ENCODE assay signal across 1 fruit fly cellular context in genomic region chr3R:26072477-26072876, dm6.
A peak's percentile ranks its signal among the peaks of the same experiment; 100 is the strongest.
TF ChIP-seq lines count a peak whose summit lies in the region.

No protein-coding gene starts in this region.

TF ChIP-seq in whole organism, embryonic, 481 proteins besides CTCF, POLR2A, EP300 and RAD21 (continued from another document and continues in another):
- no peak for TF ChIP-seq CG7928 (GFP tag; optimal IDR thresholded peaks at IDR 0.05; lab: Kevin White, UChicago)
- no peak for TF ChIP-seq pb (GFP tag; optimal IDR thresholded peaks at IDR 0.05; lab: Kevin White, UChicago)
- peak; percentile 80 for TF ChIP-seq vvl (GFP tag; IDR thresholded peaks at IDR 0.05; lab: Robert Waterston, UW)
- TF ChIP-seq Ptx1 (GFP tag; IDR thresholded peaks at IDR 0.05; lab: Robert Waterston, UW), result peak; percentile 36; the same call in 1 of the 2 replicates
- peak; percentile 20 for TF ChIP-seq CG17829 (tag; optimal IDR thresholded peaks at IDR 0.05; lab: Kevin White, UChicago)
- peak; percentile 16 for TF ChIP-seq ewg (GFP tag; optimal IDR thresholded peaks at IDR 0.05; lab: Kevin White, UChicago)
- no peak for TF ChIP-seq CG7786 (GFP tag; optimal IDR thresholded peaks at IDR 0.05; lab: Kevin White, UChicago)
- no peak for TF ChIP-seq CG10147 (GFP tag; optimal IDR thresholded peaks at IDR 0.05; lab: Kevin White, UChicago)
- no peak for TF ChIP-seq Med (GFP tag; lab: Kevin White, UChicago)
- TF ChIP-seq fd96Cb (tag; optimal IDR thresholded peaks at IDR 0.05; lab: Kevin White, UChicago), result peak; percentile 28
- TF ChIP-seq gsb (GFP tag; IDR thresholded peaks at IDR 0.05; lab: Robert Waterston, UW), result no peak
- no peak for TF ChIP-seq CG14860 (GFP tag; IDR thresholded peaks at IDR 0.05; lab: Robert Waterston, UW; ENCODE audit: partially characterized antibody)
- TF ChIP-seq NC2α (GFP tag; optimal IDR thresholded peaks at IDR 0.05; lab: Kevin White, UChicago), result no peak
- no peak for TF ChIP-seq ab (GFP tag; optimal IDR thresholded peaks at IDR 0.05; lab: Kevin White, UChicago)
- TF ChIP-seq CG9817 (tag; optimal IDR thresholded peaks at IDR 0.05; lab: Kevin White, UChicago), result no peak
- TF ChIP-seq lilli (GFP tag; optimal IDR thresholded peaks at IDR 0.05; lab: Kevin White, UChicago), result no peak
- no peak for TF ChIP-seq croc (GFP tag; conservative IDR thresholded peaks at IDR 0.05; lab: Robert Waterston, UW)
- TF ChIP-seq slou (GFP tag; optimal IDR thresholded peaks at IDR 0.05; lab: Kevin White, UChicago), result no peak
- no peak for TF ChIP-seq Awh (GFP tag; IDR thresholded peaks at IDR 0.05; lab: Robert Waterston, UW)
- TF ChIP-seq CG17802 (tag; optimal IDR thresholded peaks at IDR 0.05; lab: Kevin White, UChicago), result no peak
- no peak for TF ChIP-seq kni (GFP tag; optimal IDR thresholded peaks at IDR 0.05; lab: Kevin White, UChicago)
- peak; percentile 10 for TF ChIP-seq corto (GFP tag; optimal IDR thresholded peaks at IDR 0.05; lab: Kevin White, UChicago)
- TF ChIP-seq toy (GFP tag; IDR thresholded peaks at IDR 0.05; lab: Robert Waterston, UW), result no peak
- TF ChIP-seq zf30C (GFP tag; optimal IDR thresholded peaks at IDR 0.05; lab: Kevin White, UChicago), result no peak
- no peak for TF ChIP-seq Max (GFP tag; optimal IDR thresholded peaks at IDR 0.05; lab: Kevin White, UChicago)
- TF ChIP-seq odd (GFP tag; optimal IDR thresholded peaks at IDR 0.05; lab: Kevin White, UChicago), result no peak
- no peak for TF ChIP-seq CG12104 (GFP tag; optimal IDR thresholded peaks at IDR 0.05; lab: Kevin White, UChicago)
- no peak for TF ChIP-seq CG8478 (optimal IDR thresholded peaks at IDR 0.05; lab: Kevin White, UChicago)
- TF ChIP-seq ham (GFP tag; IDR thresholded peaks at IDR 0.05; lab: Robert Waterston, UW), result no peak
- TF ChIP-seq CG34224 (GFP tag; IDR thresholded peaks at IDR 0.05; lab: Robert Waterston, UW; ENCODE audit: partially characterized antibody), result no peak
- no peak for TF ChIP-seq hth (optimal IDR thresholded peaks at IDR 0.05; lab: Kevin White, UChicago)
- TF ChIP-seq CG4617 (GFP tag; optimal IDR thresholded peaks at IDR 0.05; lab: Kevin White, UChicago; ENCODE audit: borderline replicate concordance), result no peak
- no peak for TF ChIP-seq Bteb2 (GFP tag; optimal IDR thresholded peaks at IDR 0.05; lab: Kevin White, UChicago)
- TF ChIP-seq gce (GFP tag; IDR thresholded peaks at IDR 0.05; lab: Robert Waterston, UW), result no peak
- peak; percentile 64 for TF ChIP-seq Xrp1 (GFP tag; IDR thresholded peaks at IDR 0.05; lab: Robert Waterston, UW)
- TF ChIP-seq Oaz (GFP tag; IDR thresholded peaks at IDR 0.05; lab: Robert Waterston, UW), result no peak
- TF ChIP-seq CG14965 (GFP tag; optimal IDR thresholded peaks at IDR 0.05; lab: Kevin White, UChicago; ENCODE audit: borderline replicate concordance), result no peak
- no peak for TF ChIP-seq CG32772 (GFP tag; IDR thresholded peaks at IDR 0.05; lab: Robert Waterston, UW)
- TF ChIP-seq dpn (GFP tag; optimal IDR thresholded peaks at IDR 0.05; lab: Kevin White, UChicago), result peak in 1 of 2 experiments; percentile 6
- TF ChIP-seq CG10462 (GFP tag; optimal IDR thresholded peaks at IDR 0.05; lab: Kevin White, UChicago), result no peak
- peak; percentile 15 for TF ChIP-seq az2 (GFP tag; optimal IDR thresholded peaks at IDR 0.05; lab: Kevin White, UChicago)
- TF ChIP-seq prd (optimal IDR thresholded peaks at IDR 0.05; lab: Kevin White, UChicago), result no peak
- peak; percentile 63; the same call in 2 of the 3 replicates for TF ChIP-seq prd (GFP tag; IDR thresholded peaks at IDR 0.05; lab: Robert Waterston, UW)
- TF ChIP-seq Optix (GFP tag; IDR thresholded peaks at IDR 0.05; lab: Robert Waterston, UW), result 0 out of 3 replicates have a peak, but pooled peaks have one; percentile 36
- TF ChIP-seq Blimp-1 (GFP tag; optimal IDR thresholded peaks at IDR 0.05; lab: Kevin White, UChicago), result peak; percentile 41
- no peak for TF ChIP-seq CG32532 (GFP tag; IDR thresholded peaks at IDR 0.05; lab: Robert Waterston, UW)
- peak; percentile 39 for TF ChIP-seq Ssrp (tag; optimal IDR thresholded peaks at IDR 0.05; lab: Kevin White, UChicago)
- TF ChIP-seq CG9727 (GFP tag; optimal IDR thresholded peaks at IDR 0.05; lab: Kevin White, UChicago), result peak; percentile 14
- no peak for TF ChIP-seq CG8359 (GFP tag; optimal IDR thresholded peaks at IDR 0.05; lab: Kevin White, UChicago; ENCODE audit: borderline replicate concordance)
- TF ChIP-seq sisA (GFP tag; IDR thresholded peaks at IDR 0.05; lab: Robert Waterston, UW), result 0 out of 2 replicates have a peak, but pooled peaks have one; percentile 16
- peak; percentile 85 for TF ChIP-seq sens (GFP tag; lab: Kevin White, UChicago)
- TF ChIP-seq CG30020 (tag; optimal IDR thresholded peaks at IDR 0.05; lab: Kevin White, UChicago), result no peak
- TF ChIP-seq danr (GFP tag; IDR thresholded peaks at IDR 0.05; lab: Robert Waterston, UW), result no peak
- no peak for TF ChIP-seq Pdp1 (GFP tag; optimal IDR thresholded peaks at IDR 0.05; lab: Kevin White, UChicago)
- TF ChIP-seq MTF-1 (GFP tag; optimal IDR thresholded peaks at IDR 0.05; lab: Kevin White, UChicago; ENCODE audit: borderline replicate concordance), result no peak
- TF ChIP-seq Jarid2 (GFP tag; optimal IDR thresholded peaks at IDR 0.05; lab: Kevin White, UChicago), result no peak
- no peak for TF ChIP-seq CG3281 (GFP tag; optimal IDR thresholded peaks at IDR 0.05; lab: Kevin White, UChicago)
- no peak for TF ChIP-seq klu (GFP tag; IDR thresholded peaks at IDR 0.05; lab: Robert Waterston, UW)
- TF ChIP-seq Ets97D (GFP tag; optimal IDR thresholded peaks at IDR 0.05; lab: Kevin White, UChicago), result no peak
- TF ChIP-seq stc (GFP tag; IDR thresholded peaks at IDR 0.05; lab: Robert Waterston, UW), result peak; percentile 49; the same call in 1 of the 2 replicates
- no peak for TF ChIP-seq crol (GFP tag; IDR thresholded peaks at IDR 0.05; lab: Robert Waterston, UW)
- no peak for TF ChIP-seq slbo (GFP tag; IDR thresholded peaks at IDR 0.05; lab: Robert Waterston, UW)
- peak; percentile 29 for TF ChIP-seq CG4424 (GFP tag; optimal IDR thresholded peaks at IDR 0.05; lab: Kevin White, UChicago)
- peak; percentile 1 for TF ChIP-seq CG13424 (tag; optimal IDR thresholded peaks at IDR 0.05; lab: Kevin White, UChicago)
- TF ChIP-seq CG31388 (GFP tag; optimal IDR thresholded peaks at IDR 0.05; lab: Kevin White, UChicago), result no peak
- TF ChIP-seq tin (GFP tag; optimal IDR thresholded peaks at IDR 0.05; lab: Kevin White, UChicago), result no peak
- no peak for TF ChIP-seq wek (GFP tag; optimal IDR thresholded peaks at IDR 0.05; lab: Kevin White, UChicago)
- no peak for TF ChIP-seq bowl (GFP tag; IDR thresholded peaks at IDR 0.05; lab: Robert Waterston, UW)
- TF ChIP-seq NFAT (GFP tag; IDR thresholded peaks at IDR 0.05; lab: Robert Waterston, UW), result no peak
- no peak for TF ChIP-seq trem (tag; optimal IDR thresholded peaks at IDR 0.05; lab: Kevin White, UChicago)
- no peak for TF ChIP-seq CG6175 (GFP tag; IDR thresholded peaks at IDR 0.05; lab: Robert Waterston, UW)
- no peak for TF ChIP-seq HLHmδ (GFP tag; optimal IDR thresholded peaks at IDR 0.05; lab: Kevin White, UChicago)
- TF ChIP-seq H2.0 (GFP tag; IDR thresholded peaks at IDR 0.05; lab: Robert Waterston, UW), result 0 out of 2 replicates have a peak, but pooled peaks have one; percentile 16
- TF ChIP-seq CG2712 (tag; optimal IDR thresholded peaks at IDR 0.05; lab: Kevin White, UChicago), result peak; percentile 41
- no peak for TF ChIP-seq CG6765 (GFP tag; optimal IDR thresholded peaks at IDR 0.05; lab: Kevin White, UChicago)
- TF ChIP-seq CG17912 (GFP tag; optimal IDR thresholded peaks at IDR 0.05; lab: Kevin White, UChicago), result no peak
- no peak for TF ChIP-seq Xbp1 (GFP tag; optimal IDR thresholded peaks at IDR 0.05; lab: Kevin White, UChicago)
- no peak for TF ChIP-seq Six4 (GFP tag; optimal IDR thresholded peaks at IDR 0.05; lab: Kevin White, UChicago)
- no peak for TF ChIP-seq wor (GFP tag; IDR thresholded peaks at IDR 0.05; lab: Robert Waterston, UW)
- no peak for TF ChIP-seq CG4360 (GFP tag; IDR thresholded peaks at IDR 0.05; lab: Robert Waterston, UW)
- no peak for TF ChIP-seq CG10321 (GFP tag; IDR thresholded peaks at IDR 0.05; lab: Robert Waterston, UW)
- TF ChIP-seq sima (GFP tag; optimal IDR thresholded peaks at IDR 0.05; lab: Kevin White, UChicago), result no peak
- TF ChIP-seq CG12219 (GFP tag; optimal IDR thresholded peaks at IDR 0.05; lab: Kevin White, UChicago), result no peak
- TF ChIP-seq Hmx (GFP tag; optimal IDR thresholded peaks at IDR 0.05; lab: Kevin White, UChicago), result no peak
- peak; percentile 38 for TF ChIP-seq CG18262 (tag; optimal IDR thresholded peaks at IDR 0.05; lab: Kevin White, UChicago)
- no peak for TF ChIP-seq tx (GFP tag; optimal IDR thresholded peaks at IDR 0.05; lab: Kevin White, UChicago)
- TF ChIP-seq D19A (tag; optimal IDR thresholded peaks at IDR 0.05; lab: Kevin White, UChicago), result no peak
- TF ChIP-seq nerfin-2 (GFP tag; IDR thresholded peaks at IDR 0.05; lab: Robert Waterston, UW; ENCODE audit: partially characterized antibody), result no peak
- TF ChIP-seq CG18476 (GFP tag; optimal IDR thresholded peaks at IDR 0.05; lab: Kevin White, UChicago), result no peak
- TF ChIP-seq fru (optimal IDR thresholded peaks at IDR 0.05; lab: Kevin White, UChicago), result no peak
- TF ChIP-seq ken (GFP tag; IDR thresholded peaks at IDR 0.05; lab: Robert Waterston, UW), result no peak
- no peak for TF ChIP-seq CG15269 (tag; optimal IDR thresholded peaks at IDR 0.05; lab: Kevin White, UChicago)
- no peak for TF ChIP-seq ash1 (GFP tag; optimal IDR thresholded peaks at IDR 0.05; lab: Kevin White, UChicago)
- TF ChIP-seq bbx (GFP tag; IDR thresholded peaks at IDR 0.05; lab: Robert Waterston, UW; ENCODE audit: partially characterized antibody), result no peak
- no peak for TF ChIP-seq CG15601 (tag; optimal IDR thresholded peaks at IDR 0.05; lab: Kevin White, UChicago)
- no peak for TF ChIP-seq CG5180 (GFP tag; optimal IDR thresholded peaks at IDR 0.05; lab: Kevin White, UChicago)
- TF ChIP-seq H15 (GFP tag; IDR thresholded peaks at IDR 0.05; lab: Robert Waterston, UW), result no peak
- no peak for TF ChIP-seq Mad (GFP tag; optimal IDR thresholded peaks at IDR 0.05; lab: Kevin White, UChicago)
- TF ChIP-seq ac (GFP tag; optimal IDR thresholded peaks at IDR 0.05; lab: Kevin White, UChicago), result no peak
- no peak for TF ChIP-seq Sry-δ (GFP tag; optimal IDR thresholded peaks at IDR 0.05; lab: Kevin White, UChicago)
- no peak for TF ChIP-seq br (optimal IDR thresholded peaks at IDR 0.05; lab: Kevin White, UChicago)
- no peak for TF ChIP-seq Mrtf (GFP tag; IDR thresholded peaks at IDR 0.05; lab: Robert Waterston, UW)
- TF ChIP-seq CG8388 (GFP tag; optimal IDR thresholded peaks at IDR 0.05; lab: Kevin White, UChicago), result peak; percentile 18
- TF ChIP-seq kay (GFP tag; optimal IDR thresholded peaks at IDR 0.05; lab: Kevin White, UChicago), result no peak
- TF ChIP-seq CG9876 (GFP tag; optimal IDR thresholded peaks at IDR 0.05; lab: Kevin White, UChicago), result no peak
- peak; percentile 0 for TF ChIP-seq CG14710 (tag; optimal IDR thresholded peaks at IDR 0.05; lab: Kevin White, UChicago)
- no peak for TF ChIP-seq CG18011 (GFP tag; optimal IDR thresholded peaks at IDR 0.05; lab: Kevin White, UChicago)
- TF ChIP-seq CG15011 (GFP tag; optimal IDR thresholded peaks at IDR 0.05; lab: Kevin White, UChicago), result no peak
- no peak for TF ChIP-seq CG31224 (GFP tag; IDR thresholded peaks at IDR 0.05; lab: Robert Waterston, UW)
- TF ChIP-seq Spps (tag; optimal IDR thresholded peaks at IDR 0.05; lab: Kevin White, UChicago), result no peak
- no peak for TF ChIP-seq unpg (GFP tag; optimal IDR thresholded peaks at IDR 0.05; lab: Kevin White, UChicago)
- TF ChIP-seq pan (optimal IDR thresholded peaks at IDR 0.05; lab: Kevin White, UChicago), result no peak
- TF ChIP-seq pan (GFP tag; optimal IDR thresholded peaks at IDR 0.05 in 1 of 2, IDR thresholded peaks at IDR 0.05 in 1 of 2), result peak in 1 of 2 experiments; percentile 50
- no peak for TF ChIP-seq chn (GFP tag; optimal IDR thresholded peaks at IDR 0.05; lab: Kevin White, UChicago)
- TF ChIP-seq bcd (GFP tag; optimal IDR thresholded peaks at IDR 0.05; lab: Kevin White, UChicago), result no peak
- TF ChIP-seq TFAM (GFP tag; optimal IDR thresholded peaks at IDR 0.05; lab: Kevin White, UChicago), result no peak
- TF ChIP-seq CG17361 (GFP tag; IDR thresholded peaks at IDR 0.05; lab: Robert Waterston, UW), result 0 out of 3 replicates have a peak, but pooled peaks have one; percentile 23
- TF ChIP-seq nom (GFP tag; optimal IDR thresholded peaks at IDR 0.05; lab: Kevin White, UChicago), result peak; percentile 32
- no peak for TF ChIP-seq Scr (GFP tag; IDR thresholded peaks at IDR 0.05; lab: Robert Waterston, UW; ENCODE audit: partially characterized antibody)
- no peak for TF ChIP-seq Nf-YC (tag; optimal IDR thresholded peaks at IDR 0.05; lab: Kevin White, UChicago)
- TF ChIP-seq C15 (GFP tag; IDR thresholded peaks at IDR 0.05; lab: Robert Waterston, UW), result no peak
- TF ChIP-seq CG6254 (GFP tag; optimal IDR thresholded peaks at IDR 0.05; lab: Kevin White, UChicago), result peak; percentile 44
- TF ChIP-seq ara (GFP tag; IDR thresholded peaks at IDR 0.05; lab: Robert Waterston, UW), result peak; percentile 57; the same call in 1 of the 2 replicates
- peak; percentile 51 to 72 for TF ChIP-seq bsh (GFP tag; optimal IDR thresholded peaks at IDR 0.05; lab: Kevin White, UChicago)
- TF ChIP-seq lmd (GFP tag; IDR thresholded peaks at IDR 0.05; lab: Robert Waterston, UW), result peak; percentile 44; the same call in 1 of the 2 replicates
- TF ChIP-seq CG7745 (tag; optimal IDR thresholded peaks at IDR 0.05; lab: Kevin White, UChicago), result no peak
- no peak for TF ChIP-seq crc (GFP tag; optimal IDR thresholded peaks at IDR 0.05; lab: Kevin White, UChicago)
- no peak for TF ChIP-seq stwl (tag; optimal IDR thresholded peaks at IDR 0.05; lab: Kevin White, UChicago)
- no peak for TF ChIP-seq cg (GFP tag; optimal IDR thresholded peaks at IDR 0.05; lab: Kevin White, UChicago)
- no peak for TF ChIP-seq Ravus (GFP tag; IDR thresholded peaks at IDR 0.05; lab: Robert Waterston, UW)
- no peak for TF ChIP-seq rib (GFP tag; IDR thresholded peaks at IDR 0.05; lab: Robert Waterston, UW)
- TF ChIP-seq da (GFP tag; optimal IDR thresholded peaks at IDR 0.05; lab: Kevin White, UChicago), result no peak
- peak; percentile 41 for TF ChIP-seq Oli (tag; optimal IDR thresholded peaks at IDR 0.05; lab: Kevin White, UChicago)
- TF ChIP-seq Trl (optimal IDR thresholded peaks at IDR 0.05; lab: Kevin White, UChicago), result no peak
- no peak for TF ChIP-seq Trl (GFP tag; optimal IDR thresholded peaks at IDR 0.05; lab: Kevin White, UChicago)
- TF ChIP-seq Chrac-16 (GFP tag; optimal IDR thresholded peaks at IDR 0.05; lab: Kevin White, UChicago), result no peak
- no peak for TF ChIP-seq CG18599 (GFP tag; optimal IDR thresholded peaks at IDR 0.05; lab: Kevin White, UChicago)
